Fruit fly (Drosophila melanogaster) whole organism, embryonic: ENCODE data around the gene GstD10.
A peak's percentile ranks its signal among the peaks of the same experiment; 100 is the strongest.

Source experiments
- CG11247 ChIP-seq: fragments of 200-800 bp; sonication (Bioruptor generic); IDR thresholded peaks from 2 replicates; pipeline ENCODE4 v1.3.6; 2022; ENCODE audit warnings: missing biosample characterization, missing genetic modification characterization
- CG11723 ChIP-seq: fragments of 200-800 bp; sonication (Bioruptor generic); optimal IDR thresholded peaks from 2 replicates; lab custom pipeline; 2017; ENCODE audit warnings: missing biosample characterization, mild to moderate bottlenecking, missing genetic modification characterization
- CG12769 ChIP-seq: fragments of 200-800 bp; sonication (Bioruptor generic); optimal IDR thresholded peaks from 2 replicates; lab custom pipeline; 2019; ENCODE audit warnings: missing biosample characterization, mild to moderate bottlenecking, missing genetic modification characterization, moderate library complexity
- CG12942 ChIP-seq: fragments of 200-800 bp; sonication (Bioruptor generic); optimal IDR thresholded peaks from 3 replicates; lab custom pipeline; 2016; ENCODE audit warnings: missing biosample characterization, missing genetic modification characterization
- CG14860 ChIP-seq: fragments of 200-800 bp; sonication (Bioruptor generic); IDR thresholded peaks from 3 replicates; pipeline ENCODE4 v1.3.6; 2022; ENCODE audit warnings: missing biosample characterization, missing genetic modification characterization; ENCODE audit not compliant: partially characterized antibody
- CG15269 ChIP-seq: fragments of 200-800 bp; sonication (Bioruptor generic); optimal IDR thresholded peaks from 2 replicates; lab custom pipeline; 2018; ENCODE audit warnings: missing biosample characterization, mild to moderate bottlenecking, missing genetic modification characterization, moderate library complexity
- CG17359 ChIP-seq: fragments of 200-800 bp; sonication (Bioruptor generic); optimal IDR thresholded peaks from 3 replicates; lab custom pipeline; 2018; ENCODE audit warnings: missing biosample characterization, mild to moderate bottlenecking, missing genetic modification characterization, moderate library complexity
- CG18011 ChIP-seq: fragments of 200-800 bp; sonication (Bioruptor generic); optimal IDR thresholded peaks from 2 replicates; lab custom pipeline; 2017; ENCODE audit warnings: missing biosample characterization, missing genetic modification characterization, mild to moderate bottlenecking, moderate library complexity, missing genotype
- CG2116 ChIP-seq: fragments of 200-800 bp; sonication (Bioruptor generic); optimal IDR thresholded peaks from 3 replicates; lab custom pipeline; 2018; ENCODE audit warnings: missing biosample characterization, mild to moderate bottlenecking, missing genetic modification characterization
- CG2129 ChIP-seq: fragments of 200-800 bp; sonication (Bioruptor generic); IDR thresholded peaks from 2 replicates; pipeline ENCODE4 v1.3.6; 2022; ENCODE audit warnings: missing biosample characterization, missing genetic modification characterization; ENCODE audit not compliant: partially characterized antibody
- CG30020 ChIP-seq: fragments of 200-800 bp; optimal IDR thresholded peaks from 2 replicates; lab custom pipeline; 2019; ENCODE audit warnings: missing biosample characterization, mild to moderate bottlenecking, missing genetic modification characterization, moderate library complexity
- CG32532 ChIP-seq: fragments of 200-800 bp; sonication (Bioruptor generic); IDR thresholded peaks from 2 replicates; pipeline ENCODE4 v1.3.6; 2022; ENCODE audit warnings: missing biosample characterization, missing genetic modification characterization
- CG32767 ChIP-seq: fragments of 200-800 bp; sonication (Bioruptor generic); IDR thresholded peaks from 2 replicates; pipeline ENCODE4 v1.3.6; 2022; ENCODE audit warnings: missing biosample characterization, missing genetic modification characterization
- CG32772 ChIP-seq: fragments of 200-800 bp; sonication (Bioruptor generic); IDR thresholded peaks from 2 replicates; pipeline ENCODE4 v1.3.6; 2022; ENCODE audit warnings: missing biosample characterization, missing genetic modification characterization
- CG33557 ChIP-seq: fragments of 200-800 bp; sonication (Bioruptor generic); optimal IDR thresholded peaks from 2 replicates; lab custom pipeline; 2019; ENCODE audit warnings: missing biosample characterization, mild to moderate bottlenecking, missing genetic modification characterization, moderate library complexity
- CG34376 ChIP-seq: fragments of 200-800 bp; sonication (Bioruptor generic); optimal IDR thresholded peaks from 2 replicates; lab custom pipeline; 2018; ENCODE audit warnings: missing biosample characterization, mild to moderate bottlenecking, missing genetic modification characterization
- CG34422 ChIP-seq: fragments of 200-800 bp; sonication (Bioruptor generic); IDR thresholded peaks from 3 replicates; pipeline ENCODE4 v1.3.6; 2022; ENCODE audit warnings: missing biosample characterization, missing genetic modification characterization
- CG6654 ChIP-seq: fragments of 200-800 bp; sonication (Bioruptor generic); optimal IDR thresholded peaks from 2 replicates; lab custom pipeline; 2017; ENCODE audit warnings: missing biosample characterization, mild to moderate bottlenecking, missing genetic modification characterization
- CG7745 ChIP-seq: fragments of 200-800 bp; sonication (Bioruptor generic); optimal IDR thresholded peaks from 2 replicates; lab custom pipeline; 2018; ENCODE audit warnings: missing biosample characterization, mild to moderate bottlenecking, missing genetic modification characterization, moderate library complexity
- CG7963 ChIP-seq: fragments of 200-800 bp; sonication (Bioruptor generic); IDR thresholded peaks from 3 replicates; pipeline ENCODE4 v1.3.6; 2022; ENCODE audit warnings: missing biosample characterization, missing genetic modification characterization; ENCODE audit not compliant: partially characterized antibody
- D19A ChIP-seq: fragments of 200-800 bp; optimal IDR thresholded peaks from 3 replicates; lab custom pipeline; 2019; ENCODE audit warnings: missing biosample characterization, mild to moderate bottlenecking, missing genetic modification characterization, moderate library complexity
- E2f1 ChIP-seq: fragments of 200-800 bp; sonication (Bioruptor generic); IDR thresholded peaks from 2 replicates; pipeline ENCODE4 v1.3.6; 2022; ENCODE audit warnings: missing biosample characterization, missing genetic modification characterization
- Elba2 ChIP-seq: fragments of 200-800 bp; sonication (Bioruptor generic); optimal IDR thresholded peaks from 3 replicates; lab custom pipeline; 2016; ENCODE audit warnings: missing biosample characterization, missing genetic modification characterization
- Fer3 ChIP-seq: fragments of 200-800 bp; sonication (Bioruptor generic); optimal IDR thresholded peaks from 2 replicates; lab custom pipeline; 2018; ENCODE audit warnings: missing biosample characterization, mild to moderate bottlenecking, missing genetic modification characterization, moderate library complexity
- Gug ChIP-seq: fragments of 200-800 bp; sonication (Bioruptor generic); IDR thresholded peaks from 4 replicates; pipeline ENCODE4 v1.3.6; 2022; ENCODE audit warnings: missing biosample characterization, missing genetic modification characterization
- HLHmδ ChIP-seq: fragments of 200-800 bp; sonication (Bioruptor generic); optimal IDR thresholded peaks from 2 replicates; lab custom pipeline; 2018; ENCODE audit warnings: missing biosample characterization, mild to moderate bottlenecking, missing genetic modification characterization, moderate library complexity
- HmgZ ChIP-seq: fragments of 200-800 bp; sonication (Bioruptor generic); optimal IDR thresholded peaks from 2 replicates; lab custom pipeline; 2018; ENCODE audit warnings: missing biosample characterization, mild to moderate bottlenecking, missing genetic modification characterization
- Hr78 ChIP-seq, 2 experiments: fragments of 200-800 bp in 1 of 2; fragments of >200 bp in 1 of 2; sonication (Bioruptor generic) in 1 of 2; optimal IDR thresholded peaks; 2 replicates each; lab custom pipeline; 2017 to 2019; ENCODE audit warnings: missing biosample characterization in 2 of 2, missing genetic modification characterization in 2 of 2, mild to moderate bottlenecking in 1 of 2, moderate library complexity in 1 of 2
- Myb ChIP-seq: fragments of 200-800 bp; sonication (Bioruptor generic); optimal IDR thresholded peaks from 2 replicates; lab custom pipeline; 2016; ENCODE audit warnings: missing biosample characterization, missing genetic modification characterization
- NC2α ChIP-seq: fragments of 200-800 bp; sonication (Bioruptor generic); optimal IDR thresholded peaks from 2 replicates; lab custom pipeline; 2016; ENCODE audit warnings: missing biosample characterization, missing genetic modification characterization
- Nf-YC ChIP-seq: fragments of 200-800 bp; optimal IDR thresholded peaks from 3 replicates; lab custom pipeline; 2019; ENCODE audit warnings: missing biosample characterization, mild to moderate bottlenecking, missing genetic modification characterization, moderate library complexity
- Opbp ChIP-seq: fragments of 200-800 bp; sonication (Bioruptor generic); IDR thresholded peaks from 3 replicates; pipeline ENCODE4 v1.3.6; 2022; ENCODE audit warnings: missing biosample characterization, missing genetic modification characterization; ENCODE audit not compliant: partially characterized antibody
- chinmo ChIP-seq: fragments of 200-800 bp; sonication (Bioruptor generic); IDR thresholded peaks from 4 replicates; pipeline ENCODE4 v1.3.6; 2022; ENCODE audit warnings: missing biosample characterization, missing genetic modification characterization; ENCODE audit not compliant: partially characterized antibody
- eve ChIP-seq, 2 experiments: fragments of >200 bp; optimal IDR thresholded peaks; 2 replicates each; lab custom pipeline; 2017; ENCODE audit warnings: missing biosample characterization in 2 of 2, missing genetic modification characterization in 2 of 2
- fu2 ChIP-seq: fragments of 200-800 bp; sonication (Bioruptor generic); optimal IDR thresholded peaks from 2 replicates; lab custom pipeline; 2016; ENCODE audit warnings: missing biosample characterization, missing genetic modification characterization
- grau ChIP-seq: fragments of 200-800 bp; optimal IDR thresholded peaks from 3 replicates; lab custom pipeline; 2019; ENCODE audit warnings: missing biosample characterization, mild to moderate bottlenecking, missing genetic modification characterization, moderate library complexity
- hkb ChIP-seq, 2 experiments: fragments of 200-800 bp in 1 of 2; fragments of >200 bp in 1 of 2; sonication (Bioruptor generic) in 1 of 2; IDR thresholded peaks in 1 of 2; optimal IDR thresholded peaks in 1 of 2; 2 replicates each; pipeline versions ENCODE4 v1.3.6 to Lab custom; 2017 to 2022; ENCODE audit warnings: missing biosample characterization in 1 of 2, missing genetic modification characterization in 1 of 2
- kah ChIP-seq: fragments of 200-800 bp; sonication (Bioruptor generic); optimal IDR thresholded peaks from 2 replicates; lab custom pipeline; 2018; ENCODE audit warnings: missing biosample characterization, mild to moderate bottlenecking, missing genetic modification characterization
- kay ChIP-seq: fragments of 200-800 bp; sonication (Bioruptor generic); optimal IDR thresholded peaks from 2 replicates; lab custom pipeline; 2016; ENCODE audit warnings: missing biosample characterization, missing genetic modification characterization
- nom ChIP-seq: fragments of 200-800 bp; sonication (Bioruptor generic); optimal IDR thresholded peaks from 2 replicates; lab custom pipeline; 2017; ENCODE audit warnings: missing biosample characterization, missing genetic modification characterization, mild to moderate bottlenecking, moderate library complexity, missing genetic modification reagents
- onecut ChIP-seq: fragments of 200-800 bp; sonication (Bioruptor generic); IDR thresholded peaks from 2 replicates; pipeline ENCODE4 v1.3.6; 2022; ENCODE audit warnings: missing biosample characterization, missing genetic modification characterization
- pita ChIP-seq: fragments of 200-800 bp; sonication (Bioruptor generic); optimal IDR thresholded peaks from 2 replicates; lab custom pipeline; 2017; ENCODE audit warnings: missing biosample characterization, mild to moderate bottlenecking, missing genetic modification characterization
- sens ChIP-seq: fragments of 200-800 bp; sonication (Bioruptor generic); peaks from one replicate; lab custom pipeline; 2016; ENCODE audit warnings: missing biosample characterization, missing genetic modification characterization
- slbo ChIP-seq: fragments of 200-800 bp; sonication (Bioruptor generic); IDR thresholded peaks from 2 replicates; pipeline ENCODE4 v1.3.6; 2022; ENCODE audit warnings: missing biosample characterization, missing genetic modification characterization
- trem ChIP-seq: fragments of 200-800 bp; optimal IDR thresholded peaks from 3 replicates; lab custom pipeline; 2019; ENCODE audit warnings: missing biosample characterization, mild to moderate bottlenecking, missing genetic modification characterization, moderate library complexity
- unc-4 ChIP-seq: fragments of 200-800 bp; sonication (Bioruptor generic); IDR thresholded peaks from 2 replicates; pipeline ENCODE4 v1.3.6; 2022; ENCODE audit warnings: missing biosample characterization, missing genetic modification characterization; ENCODE audit not compliant: partially characterized antibody
- unpg ChIP-seq: fragments of 200-800 bp; sonication (Bioruptor generic); optimal IDR thresholded peaks from 3 replicates; lab custom pipeline; 2018; ENCODE audit warnings: missing biosample characterization, mild to moderate bottlenecking, missing genetic modification characterization, moderate library complexity
- vvl ChIP-seq: fragments of 200-800 bp; sonication (Bioruptor generic); IDR thresholded peaks from 2 replicates; pipeline ENCODE4 v1.3.6; 2022; ENCODE audit warnings: missing biosample characterization, missing genetic modification characterization
- wek ChIP-seq: fragments of 200-800 bp; sonication (Bioruptor generic); optimal IDR thresholded peaks from 3 replicates; lab custom pipeline; 2018; ENCODE audit warnings: missing biosample characterization, mild to moderate bottlenecking, missing genetic modification characterization, moderate library complexity

Gene GstD10

DNA sequence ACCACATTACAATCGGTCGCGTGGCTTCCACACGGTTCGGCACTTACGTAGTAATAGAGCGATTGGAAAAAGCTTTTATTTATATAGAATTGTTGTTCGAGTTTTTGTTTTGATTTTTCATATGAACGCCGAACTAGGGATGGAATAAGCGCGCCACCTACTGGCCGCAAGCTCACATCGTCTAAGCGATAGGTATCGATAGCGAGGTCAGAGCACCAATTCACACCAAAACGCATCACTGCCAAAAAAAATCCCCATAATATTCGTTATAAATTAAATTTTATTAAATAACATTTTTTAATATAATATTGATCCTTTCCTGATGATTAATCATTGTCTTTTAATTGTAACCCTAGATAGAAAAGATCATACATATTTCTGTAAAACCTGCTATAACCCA is 15.0 kb downstream of the GstD10 start, which contains the start of gene CG10038 (continued):
- no peak for TF ChIP-seq NC2α (GFP tag; lab: Kevin White, UChicago)
- TF ChIP-seq CG12769 (tag; lab: Kevin White, UChicago), result no peak
- TF ChIP-seq hkb (optimal IDR thresholded peaks at IDR 0.05; lab: Kevin White, UChicago), result no peak
- no peak for TF ChIP-seq hkb (GFP tag; IDR thresholded peaks at IDR 0.05; lab: Robert Waterston, UW)
- TF ChIP-seq wek (GFP tag; lab: Kevin White, UChicago), result peak; percentile 31
- peak; percentile 67; the same call in 1 of the 2 replicates for TF ChIP-seq slbo
- peak; percentile 83 for TF ChIP-seq Myb (GFP tag; lab: Kevin White, UChicago)
- TF ChIP-seq CG30020 (tag; lab: Kevin White, UChicago), result peak; percentile 38
- no peak for TF ChIP-seq nom (GFP tag; lab: Kevin White, UChicago)
- no peak for TF ChIP-seq pita
- peak; percentile 11 for TF ChIP-seq CG18011 (GFP tag; lab: Kevin White, UChicago)
- peak; percentile 86 for TF ChIP-seq CG7963 (GFP tag; lab: Robert Waterston, UW)
- peak; percentile 15 for TF ChIP-seq unpg (GFP tag; lab: Kevin White, UChicago)
- peak; percentile 21 for TF ChIP-seq CG12942 (GFP tag; lab: Kevin White, UChicago)
- peak; percentile 38 for TF ChIP-seq Nf-YC (tag; lab: Kevin White, UChicago)
- no peak for TF ChIP-seq onecut (GFP tag; lab: Robert Waterston, UW)
- no peak for TF ChIP-seq CG32767 (GFP tag; lab: Robert Waterston, UW)
- TF ChIP-seq fu2 (GFP tag; lab: Kevin White, UChicago), result no peak
- TF ChIP-seq grau (tag; lab: Kevin White, UChicago), result peak; percentile 54
- TF ChIP-seq CG32772 (GFP tag; lab: Robert Waterston, UW), result no peak
- no peak for TF ChIP-seq kah (GFP tag; lab: Kevin White, UChicago)
- TF ChIP-seq Opbp, result peak; percentile 98
- TF ChIP-seq D19A (tag; lab: Kevin White, UChicago), result peak; percentile 45
- peak; percentile 60; the same call in 2 of the 3 replicates for TF ChIP-seq CG34422 (GFP tag; lab: Robert Waterston, UW)
- peak; percentile 22; the same call in 1 of the 2 replicates for TF ChIP-seq CG11247 (GFP tag; lab: Robert Waterston, UW)
- no peak for TF ChIP-seq CG7745 (tag; lab: Kevin White, UChicago)
- peak; percentile 76 for TF ChIP-seq HmgZ
- no peak for TF ChIP-seq Hr78 (GFP tag; optimal IDR thresholded peaks at IDR 0.05; lab: Kevin White, UChicago)
- TF ChIP-seq vvl (GFP tag; lab: Robert Waterston, UW), result peak; percentile 55; the same call in 1 of the 2 replicates
- TF ChIP-seq kay (GFP tag; lab: Kevin White, UChicago), result peak; percentile 14
- TF ChIP-seq Elba2 (GFP tag; lab: Kevin White, UChicago), result no peak
- no peak for TF ChIP-seq CG17359 (tag; lab: Kevin White, UChicago)
- TF ChIP-seq E2f1, result no peak
- TF ChIP-seq eve (GFP tag; optimal IDR thresholded peaks at IDR 0.05; lab: Kevin White, UChicago), result no peak
- peak; percentile 80 for TF ChIP-seq CG14860
- peak; percentile 77 for TF ChIP-seq sens (GFP tag; lab: Kevin White, UChicago)
- no peak for TF ChIP-seq CG34376 (GFP tag; lab: Kevin White, UChicago)
- TF ChIP-seq CG2116 (GFP tag; lab: Kevin White, UChicago), result peak; percentile 96
- peak; percentile 94 for TF ChIP-seq unc-4 (GFP tag; lab: Robert Waterston, UW)
- peak; percentile 66 for TF ChIP-seq CG32532 (GFP tag; lab: Robert Waterston, UW)
- peak; percentile 62; the same call in 2 of the 4 replicates for TF ChIP-seq Gug
- no peak for TF ChIP-seq CG33557 (GFP tag; lab: Kevin White, UChicago)
- TF ChIP-seq chinmo (GFP tag; lab: Robert Waterston, UW), result peak; percentile 92
- TF ChIP-seq CG6654 (GFP tag; lab: Kevin White, UChicago), result no peak
- TF ChIP-seq HLHmδ (GFP tag; lab: Kevin White, UChicago), result no peak
- TF ChIP-seq trem, result peak; percentile 55
- TF ChIP-seq Fer3 (tag; lab: Kevin White, UChicago), result peak; percentile 11
- no peak for TF ChIP-seq CG15269 (tag; lab: Kevin White, UChicago)
- TF ChIP-seq CG2129, result peak; percentile 77
- TF ChIP-seq CG11723 (GFP tag; lab: Kevin White, UChicago), result no peak
